Worm (Caenorhabditis elegans) whole organism, L1 larva: ENCODE results near the gene C34F6.9.

Source experiments
- C04F5.9 ChIP-seq: sonication (generic microtip); optimal IDR thresholded peaks from 2 replicates; lab custom pipeline; 2016; ENCODE audit warnings: missing genetic modification characterization, missing compliant biosample characterization
- C16A3.4 ChIP-seq: fragments of 150-350 bp; optimal IDR thresholded peaks from 2 replicates; lab custom pipeline; 2014; ENCODE audit warnings: missing biosample characterization, missing genetic modification characterization
- Y116A8C.19 ChIP-seq: sonication (generic microtip); optimal IDR thresholded peaks from 2 replicates; lab custom pipeline; 2016; ENCODE audit warnings: missing compliant biosample characterization, missing genetic modification characterization, borderline replicate concordance
- aha-1 ChIP-seq: fragments of 150-350 bp; optimal IDR thresholded peaks from 2 replicates; lab custom pipeline; 2014; ENCODE audit warnings: missing biosample characterization, missing genetic modification characterization
- blmp-1 ChIP-seq: fragments of 150-350 bp; optimal IDR thresholded peaks from 2 replicates; lab custom pipeline; 2014; ENCODE audit warnings: missing biosample characterization, missing genetic modification characterization
- ceh-82 ChIP-seq, 3 experiments: fragments of 150-350 bp in 1 of 3; sonication (generic microtip) in 2 of 3; optimal IDR thresholded peaks; 2 replicates each; lab custom pipeline; 2014 to 2017; ENCODE audit warnings: missing biosample characterization in 3 of 3, missing genetic modification characterization in 3 of 3
- ceh-90 ChIP-seq: sonication (generic microtip); optimal IDR thresholded peaks from 2 replicates; lab custom pipeline; 2016; ENCODE audit warnings: missing genetic modification characterization, missing compliant biosample characterization
- dpl-1 ChIP-seq, 3 experiments: fragments of 150-350 bp in 2 of 3; sonication (generic microtip) in 1 of 3; optimal IDR thresholded peaks; 2 replicates each; lab custom pipeline; 2014 to 2017; ENCODE audit warnings: missing biosample characterization in 3 of 3, missing genetic modification characterization in 3 of 3, missing genetic modification reagents in 3 of 3
- efl-3 ChIP-seq: fragments of 200-800 bp; sonication (Bioruptor generic); optimal IDR thresholded peaks from 2 replicates; lab custom pipeline; 2018; ENCODE audit warnings: mild to moderate bottlenecking, missing genetic modification characterization, missing compliant biosample characterization
- egl-13 ChIP-seq: sonication (generic microtip); optimal IDR thresholded peaks from 2 replicates; lab custom pipeline; 2016; ENCODE audit warnings: missing genotype, missing genetic modification reagents, missing genetic modification characterization, missing compliant biosample characterization
- egl-27 ChIP-seq, 2 experiments: fragments of 150-350 bp in 1 of 2; sonication (generic microtip); optimal IDR thresholded peaks; 3 replicates each; lab custom pipeline; 2017 to 2018; ENCODE audit warnings: missing biosample characterization in 2 of 2, missing genetic modification characterization in 2 of 2, missing genetic modification reagents in 2 of 2
- elt-2 ChIP-seq: sonication (generic microtip); optimal IDR thresholded peaks from 2 replicates; lab custom pipeline; 2016; ENCODE audit warnings: missing genetic modification characterization, mild to moderate bottlenecking, inconsistent platforms, missing compliant biosample characterization, missing genetic modification reagents
- fos-1 ChIP-seq: fragments of 150-350 bp; optimal IDR thresholded peaks from 2 replicates; lab custom pipeline; 2014; ENCODE audit warnings: missing biosample characterization, missing genetic modification characterization
- hpl-2 ChIP-seq: fragments of 150-350 bp; optimal IDR thresholded peaks from 2 replicates; lab custom pipeline; 2014; ENCODE audit warnings: missing biosample characterization, missing genetic modification reagents, missing genetic modification characterization
- isw-1 ChIP-seq: fragments of 200-800 bp; sonication (Bioruptor generic); IDR thresholded peaks from 2 replicates; pipeline ENCODE4 v1.3.6; 2022; ENCODE audit warnings: missing genetic modification characterization, missing compliant biosample characterization
- jun-1 ChIP-seq: fragments of 150-350 bp; optimal IDR thresholded peaks from 2 replicates; lab custom pipeline; 2014; ENCODE audit warnings: missing biosample characterization, missing genetic modification reagents, missing genetic modification characterization
- lin-13 ChIP-seq: fragments of 150-350 bp; optimal IDR thresholded peaks from 2 replicates; lab custom pipeline; 2014; ENCODE audit warnings: missing biosample characterization, missing genetic modification reagents, missing genetic modification characterization
- lin-14 ChIP-seq: fragments of 200-800 bp; sonication (Bioruptor generic); optimal IDR thresholded peaks from 2 replicates; lab custom pipeline; 2018; ENCODE audit warnings: mild to moderate bottlenecking, missing genetic modification characterization, moderate library complexity, missing compliant biosample characterization
- lin-15B ChIP-seq: fragments of 150-350 bp; sonication (generic microtip); optimal IDR thresholded peaks from 3 replicates; lab custom pipeline; 2014; ENCODE audit warnings: missing biosample characterization, missing genetic modification characterization
- lin-39 ChIP-seq: fragments of 150-350 bp; optimal IDR thresholded peaks from 2 replicates; lab custom pipeline; 2014; ENCODE audit warnings: missing biosample characterization, missing genetic modification reagents, missing genetic modification characterization
- mdl-1 ChIP-seq, 2 experiments: fragments of 150-350 bp; optimal IDR thresholded peaks; 2 replicates each; lab custom pipeline; 2014 to 2017; ENCODE audit warnings: missing biosample characterization in 2 of 2, missing genetic modification characterization in 2 of 2, inconsistent platforms in 1 of 2
- mef-2 ChIP-seq: fragments of 150-350 bp; optimal IDR thresholded peaks from 2 replicates; lab custom pipeline; 2014; ENCODE audit warnings: missing biosample characterization, missing genetic modification characterization
- mep-1 ChIP-seq: fragments of 150-350 bp; optimal IDR thresholded peaks from 2 replicates; lab custom pipeline; 2014; ENCODE audit warnings: missing biosample characterization, missing genetic modification characterization
- nhr-11 ChIP-seq: fragments of 150-350 bp; optimal IDR thresholded peaks from 2 replicates; lab custom pipeline; 2014; ENCODE audit warnings: missing biosample characterization, missing genetic modification characterization
- nhr-12 ChIP-seq: sonication (generic microtip); optimal IDR thresholded peaks from 2 replicates; lab custom pipeline; 2017; ENCODE audit warnings: missing biosample characterization, missing genetic modification characterization
- nhr-19 ChIP-seq: fragments of 200-800 bp; sonication (Bioruptor generic); conservative IDR thresholded peaks from 2 replicates; pipeline ENCODE4 v1.3.6; 2022; ENCODE audit warnings: missing genetic modification characterization, missing compliant biosample characterization
- nhr-20 ChIP-seq: sonication (generic microtip); optimal IDR thresholded peaks from 2 replicates; lab custom pipeline; 2016; ENCODE audit warnings: mild to moderate bottlenecking, missing genetic modification characterization, missing compliant biosample characterization
- nhr-28 ChIP-seq: fragments of 150-350 bp; optimal IDR thresholded peaks from 2 replicates; lab custom pipeline; 2014; ENCODE audit warnings: missing biosample characterization, missing genetic modification characterization
- nhr-47 ChIP-seq: sonication (generic microtip); optimal IDR thresholded peaks from 2 replicates; lab custom pipeline; 2016; ENCODE audit warnings: mild to moderate bottlenecking, missing genetic modification characterization, moderate library complexity, missing compliant biosample characterization
- nhr-84 ChIP-seq: sonication (generic microtip); optimal IDR thresholded peaks from 2 replicates; lab custom pipeline; 2017; ENCODE audit warnings: missing biosample characterization, missing genetic modification characterization
- pag-3 ChIP-seq: sonication (generic microtip); optimal IDR thresholded peaks from 2 replicates; lab custom pipeline; 2017; ENCODE audit warnings: missing genetic modification characterization, mild to moderate bottlenecking, missing compliant biosample characterization, antibody characterized with exemption, borderline replicate concordance; ENCODE audit not compliant: insufficient read depth
- skn-1 ChIP-seq: fragments of 150-350 bp; optimal IDR thresholded peaks from 2 replicates; lab custom pipeline; 2014; ENCODE audit warnings: missing biosample characterization, missing genetic modification characterization
- snu-23 ChIP-seq: sonication (generic microtip); optimal IDR thresholded peaks from 2 replicates; lab custom pipeline; 2016; ENCODE audit warnings: missing genetic modification characterization, missing compliant biosample characterization
- sox-4 ChIP-seq: sonication (generic microtip); optimal IDR thresholded peaks from 2 replicates; lab custom pipeline; 2016; ENCODE audit warnings: missing genetic modification characterization, missing compliant biosample characterization
- tlp-1 ChIP-seq: fragments of 150-350 bp; optimal IDR thresholded peaks from 2 replicates; lab custom pipeline; 2014; ENCODE audit warnings: missing biosample characterization, missing genetic modification characterization
- unc-62 ChIP-seq: fragments of 150-350 bp; optimal IDR thresholded peaks from 2 replicates; lab custom pipeline; 2014; ENCODE audit warnings: missing biosample characterization, missing genetic modification reagents, missing genetic modification characterization
- unc-86 ChIP-seq: sonication (generic microtip); optimal IDR thresholded peaks from 2 replicates; lab custom pipeline; 2016; ENCODE audit warnings: missing genetic modification characterization, missing compliant biosample characterization
- vab-15 ChIP-seq: sonication (generic microtip); optimal IDR thresholded peaks from 2 replicates; lab custom pipeline; 2017; ENCODE audit warnings: missing genotype, mild to moderate bottlenecking, missing genetic modification characterization, missing compliant biosample characterization
- zag-1 ChIP-seq: fragments of 150-350 bp; optimal IDR thresholded peaks from 2 replicates; lab custom pipeline; 2014; ENCODE audit warnings: missing biosample characterization, missing genetic modification characterization
- ztf-11 ChIP-seq, 2 experiments: sonication (generic microtip); optimal IDR thresholded peaks; 2 replicates each; lab custom pipeline; 2016 to 2017; ENCODE audit warnings: missing genetic modification characterization in 2 of 2, missing biosample characterization in 1 of 2, missing compliant biosample characterization in 1 of 2
- ztf-4 ChIP-seq: fragments of 150-350 bp; optimal IDR thresholded peaks from 2 replicates; lab custom pipeline; 2014; ENCODE audit warnings: missing biosample characterization, missing genetic modification characterization

The C34F6.9 gene

DNA sequence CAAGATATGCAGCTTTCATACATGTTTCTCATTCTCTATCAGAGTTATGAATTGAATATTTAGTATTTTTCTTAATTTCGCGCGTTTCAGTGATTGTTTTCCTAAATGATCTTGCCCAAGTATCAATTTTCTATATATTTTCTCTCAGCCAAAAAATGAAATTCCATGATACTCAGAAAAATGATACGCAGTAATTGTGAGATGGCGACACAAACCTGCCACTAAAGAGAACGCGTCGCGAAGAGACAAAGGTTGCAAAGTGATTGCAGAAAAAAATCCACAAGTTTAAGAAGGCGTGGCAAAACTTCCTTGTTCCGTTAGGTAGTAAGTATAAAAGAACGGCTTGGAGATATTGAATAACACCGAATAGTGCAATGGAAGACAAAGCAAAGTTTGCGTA lies 21.3 kb downstream of the C34F6.9 start, which contains the start of gene col-179:
TSS of gene col-179 (plus strand) at position 301 of the 400 bp plus-strand sequence.
- TF ChIP-seq ceh-90 (tag; lab: Kevin White, UChicago) (no peak), blmp-1 (no peak), nhr-84 (tag; lab: Kevin White, UChicago) (no peak), mef-2 (no peak), unc-86 (no peak), aha-1 (tag; lab: Kevin White, UChicago) (no peak), hpl-2 (no peak), mep-1 (tag; lab: Kevin White, UChicago) (no peak), nhr-28 (tag; lab: Kevin White, UChicago) (no peak), lin-39 (no peak), ztf-4 (tag; lab: Kevin White, UChicago) (no peak), efl-3 (GFP tag; lab: Kevin White, UChicago) (no peak), sox-4 (tag; lab: Kevin White, UChicago) (no peak), nhr-11 (tag; lab: Kevin White, UChicago) (no peak), lin-14 (GFP tag; lab: Kevin White, UChicago) (no peak), egl-13 (no peak), tlp-1 (tag; lab: Kevin White, UChicago) (no peak), nhr-20 (tag; lab: Kevin White, UChicago) (no peak), nhr-19 (GFP tag; lab: Robert Waterston, UW) (no peak), fos-1 (tag; lab: Kevin White, UChicago) (no peak)

DNA sequence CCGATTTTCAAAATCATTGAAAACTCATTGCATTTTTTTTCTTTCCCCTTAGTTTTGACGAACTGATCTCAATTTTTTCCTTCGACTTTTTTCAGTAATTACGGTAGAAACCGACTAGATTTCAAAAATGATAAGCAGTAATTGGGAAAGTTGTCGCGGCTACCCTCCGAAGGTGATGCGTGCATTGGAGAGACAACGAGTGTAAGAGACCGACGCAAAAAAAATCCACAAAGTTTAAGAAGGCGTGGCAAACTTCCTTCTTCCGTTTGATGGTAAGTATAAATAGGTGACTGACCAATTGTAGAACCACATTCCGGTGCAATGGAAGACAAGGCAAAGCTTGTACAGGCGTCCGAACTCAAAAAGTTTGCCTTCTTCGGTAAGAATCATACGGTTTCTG lies 23.3 kb downstream of the C34F6.9 start, which contains the start of gene col-178:
TSS of gene col-178 (plus strand) at position 301 of the 400 bp plus-strand sequence.
- TF ChIP-seq skn-1 (tag; lab: Kevin White, UChicago) (no peak), vab-15 (tag; lab: Kevin White, UChicago) (no peak), ztf-11 (tag; optimal IDR thresholded peaks at IDR 0.05; lab: Kevin White, UChicago) (no peak), ceh-82 (tag; optimal IDR thresholded peaks at IDR 0.05; lab: Kevin White, UChicago) (no peak), pag-3 (no peak), C04F5.9 (no peak), lin-15B (tag; lab: Kevin White, UChicago) (no peak), mdl-1 (tag; optimal IDR thresholded peaks at IDR 0.05; lab: Kevin White, UChicago) (no peak), lin-39 (no peak)

DNA sequence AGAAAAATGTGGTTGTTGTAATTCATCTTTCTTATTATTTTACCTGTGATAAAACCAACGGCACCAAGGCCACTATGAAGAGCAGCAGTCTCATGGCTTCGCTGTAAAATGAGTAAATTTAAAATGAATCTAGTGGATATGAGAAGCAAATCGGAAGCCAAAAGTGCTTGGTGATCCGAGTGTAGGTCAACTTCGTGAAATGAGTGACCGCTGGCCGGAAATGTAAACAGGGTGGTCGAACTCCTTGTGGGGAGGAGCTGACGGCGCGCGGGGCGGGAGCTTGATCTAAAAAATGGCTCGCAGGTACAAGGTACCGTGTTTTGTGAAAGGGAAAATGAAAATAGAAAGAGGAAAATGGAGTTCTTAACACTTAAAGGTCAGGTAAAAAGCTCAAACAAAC lies 25.7 kb downstream of the C34F6.9 start, which contains the start of gene C34F6.1:
TSS of gene C34F6.1 (minus strand) at position 101 of the 400 bp plus-strand sequence.
- TF ChIP-seq Y116A8C.19 (tag; lab: Kevin White, UChicago) (no peak), snu-23 (no peak), zag-1 (no peak), ceh-90 (tag; lab: Kevin White, UChicago) (no peak), mdl-1 (tag; optimal IDR thresholded peaks at IDR 0.05; lab: Kevin White, UChicago) (no peak), lin-13 (no peak), nhr-20 (tag; lab: Kevin White, UChicago) (no peak), dpl-1 (GFP tag; optimal IDR thresholded peaks at IDR 0.05; lab: Kevin White, UChicago) (no peak), lin-14 (GFP tag; lab: Kevin White, UChicago) (no peak), nhr-12 (tag; lab: Kevin White, UChicago) (no peak), isw-1 (no peak), unc-62 (GFP tag; lab: Kevin White, UChicago) (no peak), egl-27 (tag; optimal IDR thresholded peaks at IDR 0.05; lab: Kevin White, UChicago) (no peak), jun-1 (tag; lab: Kevin White, UChicago) (no peak), C16A3.4 (tag; lab: Kevin White, UChicago) (no peak), unc-86 (no peak), lin-15B (tag; lab: Kevin White, UChicago) (no peak), elt-2 (no peak), nhr-47 (no peak)
- TF ChIP-seq, all 84 proteins: peak for 0
